Worm (Caenorhabditis elegans) whole organism, L3 larva: ENCODE results near the gene T28A11.16.

Experiments
- aly-2 ChIP-seq: fragments of 150-350 bp; optimal IDR thresholded peaks from 2 replicates; lab custom pipeline; 2014; ENCODE audit warnings: missing biosample characterization, missing genetic modification characterization
- ama-1 ChIP-seq: fragments of 150-350 bp; optimal IDR thresholded peaks from 2 replicates; lab custom pipeline; 2018
- daf-12 ChIP-seq: fragments of 150-350 bp; optimal IDR thresholded peaks from 2 replicates; lab custom pipeline; 2014; ENCODE audit warnings: missing biosample characterization, missing genetic modification reagents, missing genetic modification characterization
- fkh-10 ChIP-seq: sonication (generic microtip); optimal IDR thresholded peaks from 2 replicates; lab custom pipeline; 2017; ENCODE audit warnings: missing biosample characterization, missing genetic modification reagents, missing genetic modification characterization
- lin-15B ChIP-seq: fragments of 150-350 bp; optimal IDR thresholded peaks from 2 replicates; lab custom pipeline; 2014; ENCODE audit warnings: missing biosample characterization, missing genetic modification characterization
- mdl-1 ChIP-seq: fragments of 150-350 bp; optimal IDR thresholded peaks from 2 replicates; lab custom pipeline; 2014; ENCODE audit warnings: missing biosample characterization, missing genetic modification characterization
- nhr-76 ChIP-seq: fragments of 150-350 bp; sonication (generic microtip); optimal IDR thresholded peaks from 5 replicates; lab custom pipeline; 2014; ENCODE audit warnings: missing biosample characterization, missing genetic modification characterization
- pha-4 ChIP-seq: fragments of 150-350 bp; optimal IDR thresholded peaks from 2 replicates; lab custom pipeline; 2014; ENCODE audit warnings: missing biosample characterization, missing genetic modification reagents, missing genetic modification characterization
- sea-2 ChIP-seq: fragments of 150-350 bp; sonication (generic microtip); optimal IDR thresholded peaks from 4 replicates; lab custom pipeline; 2014; ENCODE audit warnings: missing biosample characterization, missing genetic modification reagents, missing genetic modification characterization
- skn-1 ChIP-seq: fragments of 150-350 bp; optimal IDR thresholded peaks from 2 replicates; lab custom pipeline; 2014; ENCODE audit warnings: missing biosample characterization, missing genetic modification characterization
- unc-62 ChIP-seq: fragments of 150-350 bp; sonication (generic microtip); optimal IDR thresholded peaks from 4 replicates; lab custom pipeline; 2014; ENCODE audit warnings: missing biosample characterization, missing genetic modification reagents, missing genetic modification characterization

DNA sequence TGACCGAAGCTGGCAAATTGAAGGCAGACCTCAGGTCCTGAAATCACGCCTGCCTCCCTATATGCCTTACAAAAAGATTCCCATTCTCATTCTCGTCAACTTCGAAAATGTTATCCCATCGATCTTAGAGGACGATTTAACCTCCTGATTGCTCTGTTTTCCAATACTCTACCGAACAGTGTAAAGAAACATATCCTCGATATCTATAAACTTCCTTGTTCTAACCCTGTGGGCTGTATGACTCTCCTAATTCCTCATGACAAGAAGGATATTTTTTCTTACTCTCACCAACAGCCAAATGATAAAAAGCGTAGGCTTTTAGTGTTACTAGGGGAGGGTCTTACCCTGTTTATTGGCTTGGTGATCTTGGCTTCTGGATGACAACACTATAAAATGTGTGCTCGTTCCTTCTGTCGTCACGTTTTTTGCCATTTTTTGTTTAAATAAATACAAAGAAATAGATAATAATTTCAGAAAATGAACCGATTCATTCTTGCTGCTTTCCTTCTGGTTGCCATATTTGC is 14.6 kb upstream of the T28A11.16 start, which contains the start of gene T28A11.4:
- no peak for TF ChIP-seq skn-1 (tag; lab: Kevin White, UChicago)
- no peak for TF ChIP-seq mdl-1 (tag; lab: Kevin White, UChicago)
- TF ChIP-seq pha-4 (tag; lab: Kevin White, UChicago) = no peak
- TF ChIP-seq sea-2 (GFP tag; lab: Kevin White, UChicago) = no peak
- no peak for TF ChIP-seq lin-15B
- TF ChIP-seq daf-12 (tag; lab: Kevin White, UChicago) = no peak
- TF ChIP-seq nhr-76 (tag; lab: Kevin White, UChicago) = no peak
- TF ChIP-seq unc-62 (GFP tag; lab: Kevin White, UChicago) = no peak
- TF ChIP-seq aly-2 (tag; lab: Kevin White, UChicago) = no peak
- no peak for TF ChIP-seq fkh-10 (GFP tag; lab: Kevin White, UChicago)
- TF ChIP-seq ama-1 (lab: Kevin White, UChicago) = no peak
